Worm (Caenorhabditis elegans): ENCODE data around the gene srh-171.

DNA sequence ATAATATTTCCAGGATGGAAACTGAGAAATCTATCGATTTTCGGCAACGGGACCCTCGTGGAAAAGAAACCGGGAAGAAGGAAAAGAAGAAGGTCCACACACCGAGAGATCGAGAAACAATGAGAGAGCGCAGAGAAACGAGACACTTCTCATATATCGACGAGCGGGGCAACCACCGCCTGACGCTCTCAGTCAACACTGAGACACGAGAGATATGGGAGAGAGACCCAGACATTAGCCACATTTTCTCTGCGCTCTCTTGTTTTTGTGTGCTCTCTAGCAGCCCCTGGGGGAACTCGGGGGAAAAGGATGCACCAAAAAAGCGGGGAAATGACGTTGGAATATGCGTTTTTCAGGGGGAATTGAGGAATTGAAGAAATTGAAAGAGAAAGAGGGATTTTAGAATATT is 40.2 kb downstream of the srh-171 start:
- TF ChIP-seq nhr-12 (tag; optimal IDR thresholded peaks at IDR 0.05), result no peak
- no peak for TF ChIP-seq nhr-76 (tag; optimal IDR thresholded peaks at IDR 0.05)
- no peak for TF ChIP-seq elt-1 (tag; optimal IDR thresholded peaks at IDR 0.05; ENCODE audit: borderline replicate concordance, insufficient read depth)
- no peak for TF ChIP-seq snpc-4 (tag; optimal IDR thresholded peaks at IDR 0.05)
- TF ChIP-seq bed-3 (GFP tag; optimal IDR thresholded peaks at IDR 0.05), result no peak
- TF ChIP-seq ces-1 (GFP tag; optimal IDR thresholded peaks at IDR 0.05), result peak; percentile 57
- peak; percentile 50 for TF ChIP-seq mep-1 (tag; optimal IDR thresholded peaks at IDR 0.05)
- TF ChIP-seq cnd-1 (tag; optimal IDR thresholded peaks at IDR 0.05), result peak; percentile 0
- TF ChIP-seq sptf-1 (tag; optimal IDR thresholded peaks at IDR 0.05), result no peak
- no peak for TF ChIP-seq mls-2 (tag; optimal IDR thresholded peaks at IDR 0.05)
- TF ChIP-seq lin-13 (tag; optimal IDR thresholded peaks at IDR 0.05), result no peak
